Worm (Caenorhabditis elegans) whole organism, L4/young adult: ENCODE measurements around the gene C02B10.3.

Experiments used
- W03F9.2 ChIP-seq: fragments of 150-350 bp; optimal IDR thresholded peaks from 2 replicates; lab custom pipeline; 2014; ENCODE audit warnings: missing biosample characterization, missing genetic modification characterization
- dao-5 ChIP-seq: sonication (generic microtip); optimal IDR thresholded peaks from 2 replicates; lab custom pipeline; 2016; ENCODE audit warnings: missing genotype, missing genetic modification characterization, moderate library complexity, missing compliant biosample characterization

- TF ChIP-seq dao-5 (tag; lab: Kevin White, UChicago), result no peak
- TF ChIP-seq W03F9.2, result no peak
Measured at ce11 chrIV:5077918-5078317, 25.2 kb downstream of the C02B10.3 start.
